Worm (Caenorhabditis elegans): ENCODE measurements around the gene T12D8.9.

T12D8.9 gene

ce11 chrIII:13666406-13666805 is 49.5 kb downstream of the T12D8.9 start:
- TF ChIP-seq pha-4 (tag; optimal IDR thresholded peaks at IDR 0.05) (no peak), ztf-11 (tag; optimal IDR thresholded peaks at IDR 0.05) (no peak), ceh-83 (GFP tag; optimal IDR thresholded peaks at IDR 0.05) (no peak), mls-2 (tag; optimal IDR thresholded peaks at IDR 0.05) (no peak), hlh-1 (tag; optimal IDR thresholded peaks at IDR 0.05) (no peak), cnd-1 (tag; optimal IDR thresholded peaks at IDR 0.05) (no peak), nhr-2 (tag; optimal IDR thresholded peaks at IDR 0.05) (no peak), sem-2 (GFP tag; optimal IDR thresholded peaks at IDR 0.05) (no peak)

- TF ChIP-seq mls-2 (tag; optimal IDR thresholded peaks at IDR 0.05), result no peak
- TF ChIP-seq pha-4 (tag; optimal IDR thresholded peaks at IDR 0.05), result no peak
- TF ChIP-seq lin-13 (tag; optimal IDR thresholded peaks at IDR 0.05), result no peak
- no peak for TF ChIP-seq ham-2 (GFP tag; optimal IDR thresholded peaks at IDR 0.05)
- TF ChIP-seq mab-5 (tag; optimal IDR thresholded peaks at IDR 0.05), result no peak
Measured at ce11 chrIII:13667739-13668138, 50.8 kb downstream of the T12D8.9 start, which contains the start of gene flp-15. Gene flp-15, minus strand, starts transcription at chrIII:13667839.

- no peak for TF ChIP-seq cnd-1 (tag; optimal IDR thresholded peaks at IDR 0.05)
- no peak for TF ChIP-seq mep-1 (tag; optimal IDR thresholded peaks at IDR 0.05)
- TF ChIP-seq unc-62 (GFP tag; optimal IDR thresholded peaks at IDR 0.05), result no peak
- TF ChIP-seq snpc-4 (tag; optimal IDR thresholded peaks at IDR 0.05), result no peak
- no peak for TF ChIP-seq ceh-39 (tag; optimal IDR thresholded peaks at IDR 0.05)
- TF ChIP-seq drap-1 (GFP tag; optimal IDR thresholded peaks at IDR 0.05), result no peak
- no peak for TF ChIP-seq ceh-43 (GFP tag; optimal IDR thresholded peaks at IDR 0.05)
- no peak for TF ChIP-seq ztf-11 (tag; optimal IDR thresholded peaks at IDR 0.05)
- TF ChIP-seq sptf-1 (tag; optimal IDR thresholded peaks at IDR 0.05), result no peak
- no peak for TF ChIP-seq bed-3 (GFP tag; optimal IDR thresholded peaks at IDR 0.05)
- no peak for TF ChIP-seq nhr-76 (tag; optimal IDR thresholded peaks at IDR 0.05)
- TF ChIP-seq blmp-1 (tag; optimal IDR thresholded peaks at IDR 0.05), result no peak
- TF ChIP-seq elt-3 (tag; optimal IDR thresholded peaks at IDR 0.05), result no peak
- no peak for TF ChIP-seq lsy-2 (tag; optimal IDR thresholded peaks at IDR 0.05)
- TF ChIP-seq nhr-2 (tag; optimal IDR thresholded peaks at IDR 0.05), result no peak
- TF ChIP-seq lin-13 (tag; optimal IDR thresholded peaks at IDR 0.05), result no peak
Measured at ce11 chrIII:13669519-13669918, 52.6 kb downstream of the T12D8.9 start.

All from whole organism, mixed stage, embryonic.